Worm (Caenorhabditis elegans): ENCODE data around the gene C01G5.5.

The C01G5.5 gene

DNA sequence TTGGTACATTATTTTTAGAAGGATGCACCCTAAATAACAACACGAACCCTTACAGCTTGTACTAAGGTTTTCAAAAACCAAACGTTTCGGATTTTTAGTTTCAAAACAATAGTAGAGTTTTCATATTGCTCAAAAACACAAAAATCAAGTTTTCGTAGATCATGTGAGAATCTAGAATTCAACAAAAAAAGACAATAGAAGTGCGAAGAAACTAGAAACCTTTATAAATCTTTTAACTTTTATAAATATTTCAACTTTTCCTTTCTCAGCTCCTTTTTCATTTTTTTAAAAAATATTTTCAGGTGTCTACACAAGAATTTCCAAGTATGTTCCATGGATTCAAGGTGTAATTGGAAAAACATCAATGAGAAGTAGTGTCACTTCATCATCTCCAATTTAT, 36.0 kb downstream of the C01G5.5 start, which contains the start of gene best-9:
Gene best-9 (plus strand): TSS at position 301 of the 400 bp plus-strand sequence.
- TF ChIP-seq ttx-3 (tag; optimal IDR thresholded peaks at IDR 0.05) (no peak), fkh-6 (tag; optimal IDR thresholded peaks at IDR 0.05) (no peak), tbx-7 (tag; optimal IDR thresholded peaks at IDR 0.05) (no peak)

DNA sequence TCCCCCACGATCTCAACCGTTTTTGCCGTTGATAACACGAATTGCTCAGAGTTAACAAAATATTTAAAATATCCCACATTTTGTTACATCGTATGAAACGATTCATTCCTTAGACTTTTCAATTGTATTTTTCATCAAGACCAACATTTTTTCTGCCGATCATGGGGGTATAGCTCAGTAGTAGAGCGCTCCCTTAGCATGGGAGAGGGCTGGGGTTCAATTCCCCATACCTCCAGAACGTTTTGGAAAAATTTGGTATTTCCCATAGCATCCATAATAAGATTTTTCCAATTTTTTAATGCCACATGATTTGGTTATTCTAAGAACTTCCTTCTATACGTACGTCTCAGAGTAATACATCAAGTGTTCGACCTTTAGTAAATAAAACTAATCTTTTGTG, 37.6 kb downstream of the C01G5.5 start:
- TF ChIP-seq lim-6 (tag; optimal IDR thresholded peaks at IDR 0.05) (no peak), fax-1 (tag; optimal IDR thresholded peaks at IDR 0.05) (no peak), ceh-45 (GFP tag; IDR thresholded peaks at IDR 0.05) (no peak), pha-2 (tag; optimal IDR thresholded peaks at IDR 0.05) (no peak)

ce11 chrIV:6565605-6566004, 41.2 kb downstream of the C01G5.5 start:
- TF ChIP-seq T23F11.4 (GFP tag; optimal IDR thresholded peaks at IDR 0.05), result no peak
- TF ChIP-seq hlh-13 (GFP tag; optimal IDR thresholded peaks at IDR 0.05), result no peak
- no peak for TF ChIP-seq gmeb-2 (tag; optimal IDR thresholded peaks at IDR 0.05)
- TF ChIP-seq zip-5 (tag; optimal IDR thresholded peaks at IDR 0.05), result no peak
- no peak for TF ChIP-seq C08G9.2 (tag; optimal IDR thresholded peaks at IDR 0.05)

DNA sequence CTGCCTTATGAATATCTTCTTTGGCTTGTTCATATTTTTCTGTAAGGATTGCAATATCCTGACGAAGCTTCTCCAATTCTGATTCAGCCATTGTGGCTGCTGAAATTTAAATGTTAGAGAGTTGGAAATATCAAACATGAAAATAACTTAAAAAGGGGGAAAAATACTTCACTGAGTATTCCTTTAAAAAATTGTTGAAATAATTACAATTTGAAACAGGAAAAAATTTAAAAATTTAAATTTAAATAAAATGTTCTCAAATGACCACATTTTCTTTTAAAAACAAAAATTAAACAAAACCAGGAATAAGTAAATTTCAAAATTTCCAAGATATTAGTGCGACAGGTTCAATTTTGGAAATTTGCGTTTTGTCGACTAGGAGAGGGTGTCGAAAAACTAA, 47.8 kb downstream of the C01G5.5 start, which contains the start of gene bicd-1:
Gene bicd-1 (minus strand): TSS at position 101 of the 400 bp plus-strand sequence.
- TF ChIP-seq odd-2 (tag; optimal IDR thresholded peaks at IDR 0.05) (no peak), nhr-232 (tag; optimal IDR thresholded peaks at IDR 0.05) (no peak), Y22D7AL.16 (tag; optimal IDR thresholded peaks at IDR 0.05) (no peak), sox-4 (tag; optimal IDR thresholded peaks at IDR 0.05) (no peak), pros-1 (tag; optimal IDR thresholded peaks at IDR 0.05) (no peak)

- TF ChIP-seq hlh-15 (tag; optimal IDR thresholded peaks at IDR 0.05) (no peak), ttx-3 (tag; optimal IDR thresholded peaks at IDR 0.05) (no peak), C38D4.7 (GFP tag; optimal IDR thresholded peaks at IDR 0.05) (no peak), ceh-22 (tag; optimal IDR thresholded peaks at IDR 0.05) (no peak), ceh-2 (tag; optimal IDR thresholded peaks at IDR 0.05) (no peak), ztf-16 (tag; optimal IDR thresholded peaks at IDR 0.05) (no peak), sox-2 (GFP tag; IDR thresholded peaks at IDR 0.05) (no peak), pha-2 (tag; optimal IDR thresholded peaks at IDR 0.05) (no peak), dmd-4 (tag; optimal IDR thresholded peaks at IDR 0.05; ENCODE audit: borderline replicate concordance) (no peak), sdc-2 (tag; optimal IDR thresholded peaks at IDR 0.05) (no peak), hlh-30 (tag; optimal IDR thresholded peaks at IDR 0.05; ENCODE audit: insufficient read depth) (no peak), hlh-6 (tag; optimal IDR thresholded peaks at IDR 0.05) (no peak), elt-2 (tag; optimal IDR thresholded peaks at IDR 0.05) (no peak), ahr-1 (tag; optimal IDR thresholded peaks at IDR 0.05) (no peak)
Observed at ce11 chrIV:6572655-6573054, 48.2 kb downstream of the C01G5.5 start.

DNA sequence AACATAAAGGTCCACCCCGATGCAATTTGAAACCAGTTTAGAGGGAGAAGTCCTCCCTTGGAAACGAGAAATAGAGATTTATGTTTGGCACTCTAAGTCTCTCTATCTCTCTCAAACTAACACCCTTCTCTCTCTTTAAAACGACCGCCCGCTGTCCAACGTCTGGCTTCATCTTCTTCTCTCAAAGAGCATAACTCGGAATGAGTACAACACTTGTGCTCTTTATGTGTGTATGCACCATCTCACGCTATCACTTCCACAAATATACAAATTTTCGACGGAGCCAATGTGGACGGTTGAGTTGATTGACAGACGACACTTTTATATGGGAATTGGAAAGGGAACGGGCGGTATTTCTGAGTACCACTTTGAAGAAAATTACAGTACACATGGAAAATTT, 49.9 kb downstream of the C01G5.5 start:
- TF ChIP-seq unc-86 (tag; optimal IDR thresholded peaks at IDR 0.05) (no peak), unc-55 (GFP tag; optimal IDR thresholded peaks at IDR 0.05) (peak; percentile 71), nfya-1 (tag; optimal IDR thresholded peaks at IDR 0.05) (peak; percentile 37), lin-11 (tag; optimal IDR thresholded peaks at IDR 0.05) (no peak), sox-4 (tag; optimal IDR thresholded peaks at IDR 0.05) (no peak)

All from whole organism, late embryonic.